Fruit fly (Drosophila melanogaster) whole organism, prepupa: ENCODE measurements around the gene CG12054.

Experiments used
- Blimp-1 ChIP-seq: fragments of 200-800 bp; sonication (Bioruptor generic); optimal IDR thresholded peaks from 3 replicates; lab custom pipeline; 2017; ENCODE audit warnings: missing biosample characterization, missing genetic modification characterization, mild to moderate bottlenecking, moderate library complexity, missing genetic modification reagents
- CG10631 ChIP-seq: fragments of 200-800 bp; sonication (Bioruptor generic); optimal IDR thresholded peaks from 2 replicates; lab custom pipeline; 2016; ENCODE audit warnings: missing biosample characterization, missing genetic modification characterization
- CG10669 ChIP-seq: fragments of 200-800 bp; sonication (Bioruptor generic); optimal IDR thresholded peaks from 3 replicates; lab custom pipeline; 2018; ENCODE audit warnings: missing biosample characterization, mild to moderate bottlenecking, missing genetic modification characterization, moderate library complexity
- CG11294 ChIP-seq: fragments of 200-800 bp; sonication (Bioruptor generic); IDR thresholded peaks from 2 replicates; pipeline ENCODE4 v1.3.6; 2022; ENCODE audit warnings: missing biosample characterization, missing genetic modification characterization
- CG15336 ChIP-seq: fragments of 200-800 bp; sonication (Bioruptor generic); IDR thresholded peaks from 2 replicates; pipeline ENCODE4 v1.3.6; 2022; ENCODE audit warnings: missing biosample characterization, missing genetic modification characterization
- CG16779 ChIP-seq: fragments of 200-800 bp; sonication (Bioruptor generic); optimal IDR thresholded peaks from 3 replicates; lab custom pipeline; 2017; ENCODE audit warnings: missing biosample characterization, mild to moderate bottlenecking, missing genetic modification characterization
- CG31627 ChIP-seq: fragments of 200-800 bp; sonication (Bioruptor generic); optimal IDR thresholded peaks from 3 replicates; lab custom pipeline; 2016; ENCODE audit warnings: missing biosample characterization, missing genetic modification characterization
- CG32006 ChIP-seq: fragments of 200-800 bp; sonication (Bioruptor generic); optimal IDR thresholded peaks from 3 replicates; lab custom pipeline; 2017; ENCODE audit warnings: missing biosample characterization, mild to moderate bottlenecking, missing genetic modification characterization
- CG34406 ChIP-seq: fragments of 200-800 bp; sonication (Bioruptor generic); optimal IDR thresholded peaks from 3 replicates; lab custom pipeline; 2016; ENCODE audit warnings: missing biosample characterization, missing genetic modification characterization
- CG3919 ChIP-seq: fragments of 200-800 bp; sonication (Bioruptor generic); optimal IDR thresholded peaks from 3 replicates; lab custom pipeline; 2016; ENCODE audit warnings: missing biosample characterization, missing genetic modification characterization
- CG4318 ChIP-seq: fragments of 200-800 bp; sonication (Bioruptor generic); optimal IDR thresholded peaks from 3 replicates; lab custom pipeline; 2017; ENCODE audit warnings: missing biosample characterization, mild to moderate bottlenecking, missing genetic modification characterization
- CG6276 ChIP-seq: fragments of 200-800 bp; sonication (Bioruptor generic); optimal IDR thresholded peaks from 2 replicates; lab custom pipeline; 2017; ENCODE audit warnings: missing biosample characterization, mild to moderate bottlenecking, missing genetic modification characterization
- CG6792 ChIP-seq: fragments of 200-800 bp; sonication (Bioruptor generic); optimal IDR thresholded peaks from 3 replicates; lab custom pipeline; 2016; ENCODE audit warnings: missing biosample characterization, missing genetic modification characterization
- CG6808 ChIP-seq: fragments of 200-800 bp; sonication (Bioruptor generic); optimal IDR thresholded peaks from 3 replicates; lab custom pipeline; 2017; ENCODE audit warnings: missing biosample characterization, missing genetic modification characterization, mild to moderate bottlenecking, moderate library complexity, missing genetic modification reagents
- CG6854 ChIP-seq: fragments of 200-800 bp; sonication (Bioruptor generic); optimal IDR thresholded peaks from 2 replicates; lab custom pipeline; 2017; ENCODE audit warnings: missing biosample characterization, mild to moderate bottlenecking, missing genetic modification characterization
- CG8119 ChIP-seq: fragments of 200-800 bp; sonication (Bioruptor generic); IDR thresholded peaks from 3 replicates; pipeline ENCODE4 v1.3.6; 2022; ENCODE audit warnings: missing biosample characterization, missing genetic modification characterization
- CG8319 ChIP-seq: fragments of 200-800 bp; sonication (Bioruptor generic); optimal IDR thresholded peaks from 3 replicates; lab custom pipeline; 2016; ENCODE audit warnings: missing biosample characterization, missing genetic modification characterization
- Eip75B ChIP-seq: fragments of 200-800 bp; sonication (Bioruptor generic); optimal IDR thresholded peaks from 3 replicates; lab custom pipeline; 2016; ENCODE audit warnings: missing biosample characterization, missing genetic modification characterization
- Eip78C ChIP-seq: fragments of 200-800 bp; sonication (Bioruptor generic); peaks from one replicate; lab custom pipeline; 2016; ENCODE audit warnings: missing biosample characterization, missing genetic modification characterization
- Eip93F ChIP-seq: fragments of 200-800 bp; sonication (Bioruptor generic); optimal IDR thresholded peaks from 2 replicates; lab custom pipeline; 2016; ENCODE audit warnings: missing biosample characterization, mild to moderate bottlenecking, missing genetic modification characterization
- Ets96B ChIP-seq: fragments of 200-800 bp; optimal IDR thresholded peaks from 2 replicates; lab custom pipeline; 2019; ENCODE audit warnings: missing biosample characterization, mild to moderate bottlenecking, missing genetic modification characterization, moderate library complexity
- Gug ChIP-seq: fragments of 200-800 bp; sonication (Bioruptor generic); IDR thresholded peaks from 2 replicates; pipeline ENCODE4 v1.3.6; 2022; ENCODE audit warnings: missing biosample characterization, missing genetic modification characterization
- Hr39 ChIP-seq: fragments of 200-800 bp; sonication (Bioruptor generic); optimal IDR thresholded peaks from 2 replicates; lab custom pipeline; 2016; ENCODE audit warnings: missing biosample characterization, missing genetic modification characterization
- Lpt ChIP-seq: fragments of 200-800 bp; sonication (Bioruptor generic); optimal IDR thresholded peaks from 3 replicates; lab custom pipeline; 2016; ENCODE audit warnings: missing biosample characterization, missing genetic modification characterization
- OdsH ChIP-seq: fragments of 200-800 bp; sonication (Bioruptor generic); optimal IDR thresholded peaks from 3 replicates; lab custom pipeline; 2016; ENCODE audit warnings: missing biosample characterization, missing genetic modification characterization
- Smox ChIP-seq: fragments of 200-800 bp; sonication (Bioruptor generic); optimal IDR thresholded peaks from 3 replicates; lab custom pipeline; 2016; ENCODE audit warnings: missing biosample characterization, missing genetic modification characterization
- Sox102F ChIP-seq: fragments of 200-800 bp; sonication (Bioruptor generic); optimal IDR thresholded peaks from 2 replicates; lab custom pipeline; 2016; ENCODE audit warnings: missing biosample characterization, mild to moderate bottlenecking, missing genetic modification characterization
- Sox14 ChIP-seq: fragments of 200-800 bp; sonication (Bioruptor generic); optimal IDR thresholded peaks from 3 replicates; lab custom pipeline; 2016; ENCODE audit warnings: missing biosample characterization, missing genetic modification characterization
- Sox15 ChIP-seq: fragments of 200-800 bp; sonication (Bioruptor generic); optimal IDR thresholded peaks from 3 replicates; lab custom pipeline; 2016; ENCODE audit warnings: missing biosample characterization, missing genetic modification characterization
- achi ChIP-seq: fragments of 200-800 bp; sonication (Bioruptor generic); optimal IDR thresholded peaks from 3 replicates; lab custom pipeline; 2016; ENCODE audit warnings: missing biosample characterization, missing genetic modification characterization
- acj6 ChIP-seq: fragments of 200-800 bp; sonication (Bioruptor generic); optimal IDR thresholded peaks from 3 replicates; lab custom pipeline; 2016; ENCODE audit warnings: missing biosample characterization, missing genetic modification characterization
- cyc ChIP-seq: fragments of 200-800 bp; sonication (Bioruptor generic); optimal IDR thresholded peaks from 3 replicates; lab custom pipeline; 2016; ENCODE audit warnings: missing biosample characterization, missing genetic modification characterization
- dsx ChIP-seq: fragments of 200-800 bp; optimal IDR thresholded peaks from 3 replicates; lab custom pipeline; 2019; ENCODE audit warnings: missing biosample characterization, mild to moderate bottlenecking, missing genetic modification characterization, moderate library complexity; ENCODE audit not compliant: poor library complexity, severe bottlenecking
- eg ChIP-seq: fragments of 200-800 bp; sonication (Bioruptor generic); IDR thresholded peaks from 3 replicates; pipeline ENCODE4 v1.3.6; 2022; ENCODE audit warnings: missing biosample characterization, missing genetic modification characterization
- esn ChIP-seq: fragments of 200-800 bp; sonication (Bioruptor generic); optimal IDR thresholded peaks from 2 replicates; lab custom pipeline; 2016; ENCODE audit warnings: missing biosample characterization, mild to moderate bottlenecking, missing genetic modification characterization, moderate library complexity
- fd85E ChIP-seq: fragments of 200-800 bp; sonication (Bioruptor generic); optimal IDR thresholded peaks from 3 replicates; lab custom pipeline; 2016; ENCODE audit warnings: missing biosample characterization, missing genetic modification characterization
- fkh ChIP-seq: fragments of 200-800 bp; sonication (Bioruptor generic); optimal IDR thresholded peaks from 3 replicates; lab custom pipeline; 2017; ENCODE audit warnings: missing biosample characterization, mild to moderate bottlenecking, missing genetic modification characterization, moderate library complexity
- lz ChIP-seq: fragments of 200-800 bp; sonication (Bioruptor generic); optimal IDR thresholded peaks from 3 replicates; lab custom pipeline; 2016; ENCODE audit warnings: missing biosample characterization, missing genetic modification characterization
- net ChIP-seq: fragments of 200-800 bp; sonication (Bioruptor generic); optimal IDR thresholded peaks from 3 replicates; lab custom pipeline; 2016; ENCODE audit warnings: missing biosample characterization, missing genetic modification characterization
- pdm3 ChIP-seq: fragments of 200-800 bp; sonication (Bioruptor generic); optimal IDR thresholded peaks from 3 replicates; lab custom pipeline; 2016; ENCODE audit warnings: missing biosample characterization, missing genetic modification characterization
- salr ChIP-seq, 2 experiments: fragments of 200-800 bp; sonication (Bioruptor generic); optimal IDR thresholded peaks; 3 replicates each; lab custom pipeline; 2016 to 2018; ENCODE audit warnings: missing biosample characterization in 2 of 2, missing genetic modification characterization in 2 of 2, mild to moderate bottlenecking in 1 of 2
- ss ChIP-seq, 2 experiments: fragments of 200-800 bp; sonication (Bioruptor generic); optimal IDR thresholded peaks; 2 replicates in 1 of 2; 3 replicates in 1 of 2; lab custom pipeline; 2017 to 2018; ENCODE audit warnings: mild to moderate bottlenecking in 2 of 2, missing biosample characterization in 2 of 2, missing genetic modification characterization in 2 of 2, moderate library complexity in 1 of 2
- svp ChIP-seq: fragments of 200-800 bp; sonication (Bioruptor generic); peaks from one replicate; lab custom pipeline; 2016; ENCODE audit warnings: missing biosample characterization, missing genetic modification characterization
- topi ChIP-seq: fragments of 200-800 bp; sonication (Bioruptor generic); optimal IDR thresholded peaks from 3 replicates; lab custom pipeline; 2016; ENCODE audit warnings: missing biosample characterization, missing genetic modification characterization
- vri ChIP-seq: fragments of 200-800 bp; sonication (Bioruptor generic); optimal IDR thresholded peaks from 3 replicates; lab custom pipeline; 2016; ENCODE audit warnings: missing biosample characterization, mild to moderate bottlenecking, missing genetic modification characterization

CG12054 gene

DNA sequence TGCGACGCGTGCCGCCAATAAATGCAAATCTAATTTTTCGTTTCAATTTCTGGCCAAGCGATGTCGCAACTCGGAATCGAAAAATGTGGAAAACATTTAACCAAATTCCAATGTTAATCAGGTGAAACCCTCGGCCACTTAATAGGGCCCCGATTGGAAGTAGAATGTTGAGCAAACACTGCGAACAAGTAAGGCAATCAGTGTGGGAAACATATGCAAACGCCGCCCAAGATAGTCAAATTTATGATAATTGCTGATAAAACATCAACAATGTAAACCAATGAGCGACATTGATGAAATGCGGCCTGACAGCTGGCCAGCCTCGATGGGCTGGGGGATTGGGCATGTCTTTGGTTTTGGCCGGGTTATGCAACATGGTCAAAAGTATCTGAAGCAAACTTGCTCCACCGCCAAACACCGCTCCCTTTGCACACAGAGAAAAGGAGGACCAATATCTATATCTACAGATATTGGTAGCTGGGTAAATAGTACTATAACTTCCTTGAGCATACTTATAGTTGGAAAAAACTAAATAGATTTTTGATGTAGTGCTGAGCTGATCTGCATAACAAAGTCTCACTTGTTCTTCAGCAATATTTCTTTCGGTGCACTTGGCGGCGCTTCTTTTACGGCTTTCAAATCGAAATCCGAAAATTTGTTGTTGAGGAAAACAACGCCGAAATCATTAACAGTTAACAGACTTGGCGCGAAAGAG, 26.9 kb downstream of the CG12054 start (continued):
- peak; percentile 51 for TF ChIP-seq Sox14 (GFP tag; lab: Kevin White, UChicago)
- TF ChIP-seq svp: peak; percentile 93
- TF ChIP-seq CG15336 (GFP tag; lab: Robert Waterston, UW): peak; percentile 33
- no peak for TF ChIP-seq CG4318
- TF ChIP-seq Lpt (GFP tag; lab: Kevin White, UChicago): peak; percentile 6
- TF ChIP-seq topi (GFP tag; lab: Kevin White, UChicago): peak; percentile 82
- TF ChIP-seq vri (GFP tag; lab: Kevin White, UChicago): no peak
- peak; percentile 76 for TF ChIP-seq CG3919
- TF ChIP-seq esn (GFP tag; lab: Kevin White, UChicago): peak; percentile 80

DNA sequence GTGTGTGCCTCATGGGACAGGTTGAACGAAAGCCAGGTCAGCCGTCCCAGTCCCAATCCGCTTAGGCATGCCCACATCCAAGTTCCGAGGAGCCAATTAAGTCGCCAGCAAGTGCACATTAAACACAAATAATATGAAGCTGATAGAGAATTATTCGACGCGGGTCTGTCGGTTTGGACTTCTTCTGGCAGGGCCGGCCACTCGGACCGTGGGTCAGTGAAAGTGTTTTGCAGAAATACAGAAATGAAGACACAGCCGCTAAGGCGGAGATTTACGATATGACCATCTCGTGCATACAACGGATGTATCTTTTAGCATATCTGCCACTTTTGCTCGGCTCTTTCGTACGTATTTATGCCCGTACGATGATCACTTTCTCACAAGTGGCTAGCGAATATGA, 27.7 kb downstream of the CG12054 start:
- no peak for TF ChIP-seq dsx (GFP tag; lab: Kevin White, UChicago)
- no peak for TF ChIP-seq Eip75B (GFP tag; lab: Kevin White, UChicago)
- peak; percentile 54 for TF ChIP-seq CG6854
- TF ChIP-seq fkh (GFP tag; lab: Kevin White, UChicago): no peak
- peak; percentile 92 for TF ChIP-seq Blimp-1 (GFP tag; lab: Kevin White, UChicago)
- no peak for TF ChIP-seq CG4318
- no peak for TF ChIP-seq ss (GFP tag; optimal IDR thresholded peaks at IDR 0.05; lab: Kevin White, UChicago)
- no peak for TF ChIP-seq esn (GFP tag; lab: Kevin White, UChicago)
- no peak for TF ChIP-seq Sox15
- no peak for TF ChIP-seq Lpt (GFP tag; lab: Kevin White, UChicago)

DNA sequence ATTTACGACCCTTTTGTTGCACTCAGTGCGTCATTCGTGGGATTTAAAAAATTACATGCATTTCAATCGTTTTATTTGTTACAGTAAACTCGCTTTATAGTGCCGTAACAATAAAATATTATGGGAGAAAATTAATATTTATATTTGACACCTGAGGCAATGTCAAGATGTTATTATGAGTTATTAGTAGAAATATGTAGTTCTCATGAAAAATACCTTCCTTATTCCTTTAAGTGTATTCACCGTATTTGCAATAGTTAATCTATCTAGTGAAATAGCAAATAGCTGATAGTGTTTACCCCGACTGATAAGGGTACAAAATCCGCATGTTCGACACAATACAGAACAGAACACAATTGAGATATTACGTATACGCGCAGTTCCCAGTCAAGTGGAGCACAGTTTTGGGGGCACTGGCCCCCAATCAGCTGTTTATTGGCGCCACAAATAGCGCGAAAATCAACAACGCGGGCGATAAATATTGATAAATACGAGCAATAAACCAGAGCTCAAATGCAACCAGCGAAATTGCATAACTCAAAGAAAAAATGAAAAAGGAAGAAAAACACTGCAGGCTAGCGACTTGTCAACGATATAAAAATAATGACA, 30.0 kb downstream of the CG12054 start:
- TF ChIP-seq Eip75B (GFP tag; lab: Kevin White, UChicago): no peak
- TF ChIP-seq ss (GFP tag; optimal IDR thresholded peaks at IDR 0.05; lab: Kevin White, UChicago): no peak
- TF ChIP-seq CG10631 (GFP tag; lab: Kevin White, UChicago): peak; percentile 11
- TF ChIP-seq CG6276 (GFP tag; lab: Kevin White, UChicago): no peak
- TF ChIP-seq Sox14 (GFP tag; lab: Kevin White, UChicago): no peak
- no peak for TF ChIP-seq CG34406 (GFP tag; lab: Kevin White, UChicago)
- no peak for TF ChIP-seq CG16779 (tag; lab: Kevin White, UChicago)
- TF ChIP-seq CG32006 (GFP tag; lab: Kevin White, UChicago): peak; percentile 39
- TF ChIP-seq cyc (GFP tag; lab: Kevin White, UChicago): no peak
- TF ChIP-seq fd85E (GFP tag; lab: Kevin White, UChicago): no peak
- TF ChIP-seq acj6: no peak
- TF ChIP-seq Eip78C (GFP tag; lab: Kevin White, UChicago): peak; percentile 63
- no peak for TF ChIP-seq achi (GFP tag; lab: Kevin White, UChicago)
- TF ChIP-seq CG31627: no peak
- no peak for TF ChIP-seq net (GFP tag; lab: Kevin White, UChicago)
- TF ChIP-seq Hr39 (GFP tag; lab: Kevin White, UChicago): no peak
- no peak for TF ChIP-seq Ets96B (tag; lab: Kevin White, UChicago)
- TF ChIP-seq CG8119 (GFP tag; lab: Robert Waterston, UW): peak; percentile 51; the same call in 1 of the 3 replicates
- TF ChIP-seq vri (GFP tag; lab: Kevin White, UChicago): peak; percentile 42
- no peak for TF ChIP-seq CG11294
- no peak for TF ChIP-seq Lpt (GFP tag; lab: Kevin White, UChicago)
- TF ChIP-seq Sox15: no peak
- TF ChIP-seq CG6808 (GFP tag; lab: Kevin White, UChicago): no peak
- TF ChIP-seq CG10669 (GFP tag; lab: Kevin White, UChicago): no peak
- no peak for TF ChIP-seq Sox102F
- TF ChIP-seq CG3919: no peak
- TF ChIP-seq CG6792 (GFP tag; lab: Kevin White, UChicago): no peak
- TF ChIP-seq Eip93F (GFP tag; lab: Kevin White, UChicago): no peak
- no peak for TF ChIP-seq Blimp-1 (GFP tag; lab: Kevin White, UChicago)
- TF ChIP-seq svp: no peak
- peak; percentile 58 for TF ChIP-seq eg (GFP tag; lab: Robert Waterston, UW)
- no peak for TF ChIP-seq salr (GFP tag; optimal IDR thresholded peaks at IDR 0.05; lab: Kevin White, UChicago)
- TF ChIP-seq Smox: no peak
- peak; percentile 33 for TF ChIP-seq pdm3
- no peak for TF ChIP-seq CG8319
- no peak for TF ChIP-seq CG15336 (GFP tag; lab: Robert Waterston, UW)
- TF ChIP-seq Gug (GFP tag; lab: Robert Waterston, UW): no peak
- TF ChIP-seq OdsH: peak; percentile 32
- TF ChIP-seq lz (GFP tag; lab: Kevin White, UChicago): no peak
